Worm (Caenorhabditis elegans) whole organism, L4 larva: Measurements from ENCODE around the gene F28C10.3.

ENCODE experiments used
- F26F4.8 ChIP-seq: fragments of 200-800 bp; sonication (Bioruptor generic); conservative IDR thresholded peaks from 2 replicates; pipeline ENCODE4 v1.3.6; 2022; ENCODE audit warnings: missing genetic modification characterization, missing compliant biosample characterization
- ZK546.5 ChIP-seq, 2 experiments: sonication (generic microtip); optimal IDR thresholded peaks; 2 replicates each; lab custom pipeline; 2017; ENCODE audit warnings: missing biosample characterization in 2 of 2, missing genetic modification characterization in 2 of 2
- ceh-82 ChIP-seq: sonication (generic microtip); optimal IDR thresholded peaks from 2 replicates; lab custom pipeline; 2017; ENCODE audit warnings: missing biosample characterization, missing genetic modification characterization
- daf-8 ChIP-seq: fragments of 200-800 bp; sonication (Bioruptor generic); IDR thresholded peaks from 2 replicates; pipeline ENCODE4 v1.3.6; 2022; ENCODE audit warnings: missing genetic modification characterization, missing compliant biosample characterization
- dpl-1 ChIP-seq: fragments of 150-350 bp; optimal IDR thresholded peaks from 2 replicates; lab custom pipeline; 2014; ENCODE audit warnings: missing biosample characterization, missing genetic modification reagents, missing genetic modification characterization
- fos-1 ChIP-seq: fragments of 150-350 bp; optimal IDR thresholded peaks from 2 replicates; lab custom pipeline; 2014; ENCODE audit warnings: missing biosample characterization, missing genetic modification characterization
- mdl-1 ChIP-seq, 2 experiments: fragments of 150-350 bp in 1 of 2; sonication (generic microtip) in 1 of 2; optimal IDR thresholded peaks; 2 replicates each; lab custom pipeline; 2014 to 2017; ENCODE audit warnings: missing biosample characterization in 2 of 2, missing genetic modification characterization in 2 of 2
- nhr-77 ChIP-seq: fragments of 150-350 bp; optimal IDR thresholded peaks from 2 replicates; lab custom pipeline; 2014; ENCODE audit warnings: missing biosample characterization, missing genetic modification characterization
- php-3 ChIP-seq: fragments of 200-800 bp; sonication (Bioruptor generic); IDR thresholded peaks from 2 replicates; pipeline ENCODE4 v1.3.6; 2022; ENCODE audit warnings: missing genetic modification reagents, missing genetic modification characterization, missing compliant biosample characterization
- snpc-1.2 ChIP-seq: fragments of 200-800 bp; sonication (Bioruptor generic); IDR thresholded peaks from 2 replicates; pipeline ENCODE4 v1.3.6; 2022; ENCODE audit warnings: missing genetic modification reagents, missing genetic modification characterization, missing compliant biosample characterization
- unc-62 ChIP-seq, 3 experiments: fragments of 150-350 bp in 1 of 3; sonication (generic microtip); optimal IDR thresholded peaks in 2 of 3; peaks in 1 of 3; 1 replicate in 1 of 3; 2 replicates in 2 of 3; lab custom pipeline; 2014 to 2017; ENCODE audit warnings: missing biosample characterization in 3 of 3, missing genetic modification characterization in 3 of 3, missing genetic modification reagents in 3 of 3, missing genotype in 1 of 3
- zip-2 ChIP-seq: fragments of 150-350 bp; optimal IDR thresholded peaks from 2 replicates; lab custom pipeline; 2014; ENCODE audit warnings: missing biosample characterization, missing genetic modification characterization

DNA sequence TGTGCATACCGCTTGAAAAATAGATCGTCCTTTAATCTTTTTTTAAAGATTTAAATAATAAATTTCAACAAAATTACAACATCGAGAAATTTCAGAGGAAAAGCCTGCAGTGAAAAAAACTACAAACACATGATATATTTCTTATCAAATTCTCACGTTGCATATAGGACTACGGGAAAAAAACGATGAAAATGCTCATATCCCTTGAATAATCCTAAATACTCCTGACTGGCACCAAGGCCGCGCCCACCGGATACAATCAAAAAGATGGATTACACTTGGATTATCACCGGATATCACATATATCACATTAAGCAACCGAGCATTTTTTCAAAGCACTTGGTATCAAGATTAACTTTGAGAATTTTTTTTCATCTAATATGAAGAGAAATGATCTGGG is 21.6 kb downstream of the F28C10.3 start:
- no peak for TF ChIP-seq unc-62 (GFP tag; optimal IDR thresholded peaks at IDR 0.05 in 1 of 2; lab: Kevin White, UChicago)
- no peak for TF ChIP-seq unc-62 (tag; optimal IDR thresholded peaks at IDR 0.05; lab: Kevin White, UChicago)
- no peak for TF ChIP-seq dpl-1 (GFP tag; lab: Kevin White, UChicago)
- no peak for TF ChIP-seq daf-8
- no peak for TF ChIP-seq snpc-1.2 (GFP tag; lab: Robert Waterston, UW)
- TF ChIP-seq F26F4.8 (GFP tag; lab: Robert Waterston, UW), result no peak
- no peak for TF ChIP-seq php-3 (GFP tag; lab: Robert Waterston, UW)
- no peak for TF ChIP-seq ZK546.5 (tag; optimal IDR thresholded peaks at IDR 0.05; lab: Kevin White, UChicago)
- no peak for TF ChIP-seq mdl-1 (tag; optimal IDR thresholded peaks at IDR 0.05; lab: Kevin White, UChicago)
- no peak for TF ChIP-seq zip-2 (tag; lab: Kevin White, UChicago)
- no peak for TF ChIP-seq fos-1 (tag; lab: Kevin White, UChicago)
- TF ChIP-seq ceh-82 (tag; lab: Kevin White, UChicago), result no peak
- TF ChIP-seq nhr-77 (tag; lab: Kevin White, UChicago), result no peak
